Worm (Caenorhabditis elegans) whole organism, young adult: Measurements from ENCODE around the gene ZK546.2.
"Not testable (repeated sequence)": the region's sequence is repeated elsewhere in the genome, so short reads cannot be mapped to it uniquely, and the experiment has no call there.

Experiments used
- B0019.2 ChIP-seq: fragments of 200-800 bp; sonication (Bioruptor generic); conservative IDR thresholded peaks from 2 replicates; pipeline ENCODE4 v1.3.6; 2022; ENCODE audit warnings: missing genetic modification reagents, missing genetic modification characterization, missing compliant biosample characterization
- F52B5.7 ChIP-seq: sonication (generic microtip); optimal IDR thresholded peaks from 2 replicates; lab custom pipeline; 2016; ENCODE audit warnings: mild to moderate bottlenecking, missing genetic modification characterization, missing compliant biosample characterization
- F55B11.4 ChIP-seq: sonication (generic microtip); optimal IDR thresholded peaks from 2 replicates; lab custom pipeline; 2016; ENCODE audit warnings: missing compliant biosample characterization, missing genetic modification characterization, borderline replicate concordance; ENCODE audit not compliant: insufficient read depth
- F57A8.1 ChIP-seq: fragments of 200-800 bp; sonication (Bioruptor generic); optimal IDR thresholded peaks from 2 replicates; lab custom pipeline; 2018; ENCODE audit warnings: mild to moderate bottlenecking, missing genetic modification characterization, moderate library complexity, missing compliant biosample characterization
- F57C9.4 ChIP-seq: sonication (generic microtip); optimal IDR thresholded peaks from 2 replicates; lab custom pipeline; 2017; ENCODE audit warnings: mild to moderate bottlenecking, missing genetic modification characterization, missing compliant biosample characterization
- K12H6.12 ChIP-seq: fragments of 200-800 bp; sonication (Bioruptor generic); optimal IDR thresholded peaks from 2 replicates; lab custom pipeline; 2018; ENCODE audit warnings: mild to moderate bottlenecking, missing genetic modification characterization, missing compliant biosample characterization
- T26A5.8 ChIP-seq: sonication (generic microtip); optimal IDR thresholded peaks from 2 replicates; lab custom pipeline; 2016; ENCODE audit warnings: missing genetic modification characterization, missing compliant biosample characterization
- Y53F4B.3 ChIP-seq: fragments of 200-800 bp; sonication (Bioruptor generic); IDR thresholded peaks from 2 replicates; pipeline ENCODE4 v1.3.6; 2022; ENCODE audit warnings: missing genetic modification reagents, missing genetic modification characterization, missing compliant biosample characterization
- Y56A3A.18 ChIP-seq: fragments of 200-800 bp; sonication (Bioruptor generic); IDR thresholded peaks from 2 replicates; pipeline ENCODE4 v1.3.6; 2022; ENCODE audit warnings: missing genetic modification reagents, missing genetic modification characterization, missing compliant biosample characterization
- Y95B8A.8 ChIP-seq: fragments of 200-800 bp; sonication (Bioruptor generic); IDR thresholded peaks from 2 replicates; pipeline ENCODE4 v1.3.6; 2022; ENCODE audit warnings: missing genetic modification reagents, missing genetic modification characterization, missing compliant biosample characterization
- ZK185.1 ChIP-seq: sonication (generic microtip); optimal IDR thresholded peaks from 2 replicates; lab custom pipeline; 2016; ENCODE audit warnings: mild to moderate bottlenecking, missing genetic modification characterization, missing compliant biosample characterization; ENCODE audit not compliant: poor library complexity, severe bottlenecking
- athp-1 ChIP-seq: sonication (generic microtip); optimal IDR thresholded peaks from 2 replicates; lab custom pipeline; 2017; ENCODE audit warnings: mild to moderate bottlenecking, missing genetic modification characterization, missing compliant biosample characterization
- bed-2 ChIP-seq: fragments of 200-800 bp; sonication (Bioruptor generic); IDR thresholded peaks from 2 replicates; pipeline ENCODE4 v1.3.6; 2022; ENCODE audit warnings: missing genetic modification reagents, missing genetic modification characterization, missing compliant biosample characterization
- ceh-100 ChIP-seq: fragments of 200-800 bp; sonication (Bioruptor generic); IDR thresholded peaks from 2 replicates; pipeline ENCODE4 v1.3.6; 2022; ENCODE audit warnings: missing genetic modification reagents, missing genetic modification characterization, missing compliant biosample characterization
- ceh-27 ChIP-seq: fragments of 200-800 bp; sonication (Bioruptor generic); optimal IDR thresholded peaks from 2 replicates; lab custom pipeline; 2018; ENCODE audit warnings: mild to moderate bottlenecking, missing genetic modification characterization, moderate library complexity, missing compliant biosample characterization
- egl-18 ChIP-seq: fragments of 200-800 bp; sonication (Bioruptor generic); IDR thresholded peaks from 2 replicates; pipeline ENCODE4 v1.3.6; 2022; ENCODE audit warnings: missing genetic modification reagents, missing genetic modification characterization, missing compliant biosample characterization
- egl-44 ChIP-seq: fragments of 200-800 bp; sonication (Bioruptor generic); IDR thresholded peaks from 2 replicates; pipeline ENCODE4 v1.3.6; 2022; ENCODE audit warnings: missing genetic modification reagents, missing genetic modification characterization, missing compliant biosample characterization
- hlh-12 ChIP-seq: sonication (generic microtip); optimal IDR thresholded peaks from 2 replicates; lab custom pipeline; 2016; ENCODE audit warnings: missing genetic modification characterization, missing compliant biosample characterization
- hlh-26 ChIP-seq: fragments of 200-800 bp; sonication (Bioruptor generic); conservative IDR thresholded peaks from 2 replicates; pipeline ENCODE4 v1.3.6; 2022; ENCODE audit warnings: missing genetic modification reagents, missing genetic modification characterization, missing compliant biosample characterization
- hmg-20 ChIP-seq: fragments of 200-800 bp; sonication (Bioruptor generic); IDR thresholded peaks from 2 replicates; pipeline ENCODE4 v1.3.6; 2022; ENCODE audit warnings: missing genetic modification reagents, missing genetic modification characterization, missing compliant biosample characterization
- let-526 ChIP-seq: fragments of 200-800 bp; sonication (Bioruptor generic); IDR thresholded peaks from 2 replicates; pipeline ENCODE4 v1.3.6; 2022; ENCODE audit warnings: missing genetic modification reagents, missing genetic modification characterization, missing compliant biosample characterization
- let-607 ChIP-seq, 2 experiments: fragments of 200-800 bp in 1 of 2; sonication (Bioruptor generic) in 1 of 2; sonication (generic microtip) in 1 of 2; optimal IDR thresholded peaks; 2 replicates each; lab custom pipeline; 2016 to 2018; ENCODE audit warnings: mild to moderate bottlenecking in 2 of 2, missing compliant biosample characterization in 2 of 2, missing genetic modification characterization in 2 of 2, moderate library complexity in 2 of 2, missing genotype in 1 of 2
- lin-54 ChIP-seq: fragments of 200-800 bp; sonication (Bioruptor generic); optimal IDR thresholded peaks from 2 replicates; lab custom pipeline; 2018; ENCODE audit warnings: mild to moderate bottlenecking, missing genetic modification characterization, missing compliant biosample characterization
- lsl-1 ChIP-seq: fragments of 200-800 bp; sonication (Bioruptor generic); optimal IDR thresholded peaks from 2 replicates; lab custom pipeline; 2018; ENCODE audit warnings: mild to moderate bottlenecking, missing genetic modification characterization, moderate library complexity, missing compliant biosample characterization
- madf-6 ChIP-seq: fragments of 200-800 bp; sonication (Bioruptor generic); IDR thresholded peaks from 2 replicates; pipeline ENCODE4 v1.3.6; 2022; ENCODE audit warnings: missing genetic modification reagents, missing genetic modification characterization, missing compliant biosample characterization
- mcd-1 ChIP-seq: fragments of 200-800 bp; sonication (Bioruptor generic); IDR thresholded peaks from 2 replicates; pipeline ENCODE4 v1.3.6; 2022; ENCODE audit warnings: missing genetic modification reagents, missing genetic modification characterization, missing compliant biosample characterization
- mes-4 ChIP-seq: sonication (generic microtip); optimal IDR thresholded peaks from 2 replicates; lab custom pipeline; 2016; ENCODE audit warnings: missing genotype, missing genetic modification characterization, missing compliant biosample characterization
- nhr-80 ChIP-seq: sonication (generic microtip); optimal IDR thresholded peaks from 2 replicates; lab custom pipeline; 2016; ENCODE audit warnings: missing genetic modification characterization, missing compliant biosample characterization
- rec-8 ChIP-seq, 2 experiments: sonication (generic microtip); optimal IDR thresholded peaks; 2 replicates each; lab custom pipeline; 2016; ENCODE audit warnings: mild to moderate bottlenecking in 2 of 2, missing genetic modification characterization in 2 of 2, missing genetic modification reagents in 2 of 2, missing genotype in 2 of 2, missing biosample characterization in 1 of 2, missing compliant biosample characterization in 1 of 2, moderate library complexity in 1 of 2
- repo-1 ChIP-seq: sonication (generic microtip); optimal IDR thresholded peaks from 2 replicates; lab custom pipeline; 2017; ENCODE audit warnings: mild to moderate bottlenecking, missing genetic modification characterization, missing compliant biosample characterization
- somi-1 ChIP-seq: fragments of 200-800 bp; sonication (Bioruptor generic); optimal IDR thresholded peaks from 2 replicates; lab custom pipeline; 2018; ENCODE audit warnings: mild to moderate bottlenecking, missing genetic modification characterization, missing compliant biosample characterization
- sptf-2 ChIP-seq: fragments of 200-800 bp; sonication (Bioruptor generic); optimal IDR thresholded peaks from 2 replicates; lab custom pipeline; 2018; ENCODE audit warnings: mild to moderate bottlenecking, missing genetic modification characterization, missing compliant biosample characterization
- tbp1 ChIP-seq: fragments of 200-800 bp; sonication (Bioruptor generic); optimal IDR thresholded peaks from 2 replicates; lab custom pipeline; 2018; ENCODE audit warnings: mild to moderate bottlenecking, missing genetic modification characterization, missing compliant biosample characterization
- xnd-1 ChIP-seq: sonication (generic microtip); optimal IDR thresholded peaks from 2 replicates; lab custom pipeline; 2016; ENCODE audit warnings: missing genotype, missing genetic modification reagents, missing genetic modification characterization, missing compliant biosample characterization
- zfh-2 ChIP-seq: fragments of 200-800 bp; sonication (Bioruptor generic); conservative IDR thresholded peaks from 2 replicates; pipeline ENCODE4 v1.3.6; 2022; ENCODE audit warnings: missing genetic modification reagents, missing genetic modification characterization, missing compliant biosample characterization
- ztf-18 ChIP-seq: sonication (generic microtip); optimal IDR thresholded peaks from 2 replicates; lab custom pipeline; 2016; ENCODE audit warnings: missing genotype, mild to moderate bottlenecking, missing genetic modification characterization, missing compliant biosample characterization
- ztf-22 ChIP-seq: fragments of 200-800 bp; sonication (Bioruptor generic); optimal IDR thresholded peaks from 2 replicates; lab custom pipeline; 2018; ENCODE audit warnings: mild to moderate bottlenecking, missing genetic modification characterization, moderate library complexity, missing compliant biosample characterization
- ztf-25 ChIP-seq: fragments of 200-800 bp; sonication (Bioruptor generic); IDR thresholded peaks from 2 replicates; pipeline ENCODE4 v1.3.6; 2022; ENCODE audit warnings: missing genetic modification reagents, missing genetic modification characterization, missing compliant biosample characterization
- ztf-26 ChIP-seq: sonication (generic microtip); optimal IDR thresholded peaks from 2 replicates; lab custom pipeline; 2017; ENCODE audit warnings: missing genetic modification characterization, missing compliant biosample characterization
- ztf-28 ChIP-seq: fragments of 200-800 bp; sonication (Bioruptor generic); IDR thresholded peaks from 2 replicates; pipeline ENCODE4 v1.3.6; 2022; ENCODE audit warnings: missing genetic modification reagents, missing genetic modification characterization, missing compliant biosample characterization

The ZK546.2 gene

ce11 chrII:4902035-4902434 lies 43.8 kb upstream of the ZK546.2 start, which contains the start of gene R05F9.9 (continued):
- TF ChIP-seq lsl-1 (peak; percentile 25), let-607 (tag; optimal IDR thresholded peaks at IDR 0.05; lab: Kevin White, UChicago) (no peak), ztf-22 (GFP tag; lab: Kevin White, UChicago) (no peak), repo-1 (tag; lab: Kevin White, UChicago) (peak; percentile 56), K12H6.12 (tag; lab: Kevin White, UChicago) (no peak), ztf-28 (GFP tag; lab: Robert Waterston, UW) (no peak), rec-8 (tag; optimal IDR thresholded peaks at IDR 0.05; lab: Kevin White, UChicago) (no peak), mes-4 (tag; lab: Kevin White, UChicago) (no peak), hlh-26 (GFP tag; lab: Robert Waterston, UW) (no peak), T26A5.8 (tag; lab: Kevin White, UChicago) (no peak), B0019.2 (GFP tag; lab: Robert Waterston, UW) (no peak), ceh-27 (GFP tag; lab: Kevin White, UChicago) (no peak), F57A8.1 (GFP tag; lab: Kevin White, UChicago) (no peak), ZK185.1 (tag; lab: Kevin White, UChicago) (peak; percentile 37), hlh-12 (tag; lab: Kevin White, UChicago) (no peak), nhr-80 (peak; percentile 17), egl-44 (no peak), ztf-25 (GFP tag; lab: Robert Waterston, UW) (no peak), ztf-18 (tag; lab: Kevin White, UChicago) (no peak), athp-1 (tag; lab: Kevin White, UChicago) (no peak), sptf-2 (GFP tag; lab: Kevin White, UChicago) (no peak), ceh-100 (GFP tag; lab: Robert Waterston, UW) (no peak), hmg-20 (GFP tag; lab: Robert Waterston, UW) (no peak), lin-54 (peak; percentile 59), Y53F4B.3 (no peak), zfh-2 (GFP tag; lab: Robert Waterston, UW) (no peak), bed-2 (GFP tag; lab: Robert Waterston, UW) (no peak), mcd-1 (peak; percentile 52; the same call in 1 of the 2 replicates), F52B5.7 (tag; lab: Kevin White, UChicago) (no peak), ztf-26 (tag; lab: Kevin White, UChicago) (peak; percentile 37), madf-6 (GFP tag; lab: Robert Waterston, UW) (peak; percentile 51), Y95B8A.8 (GFP tag; lab: Robert Waterston, UW) (peak; percentile 62; the same call in 1 of the 2 replicates), egl-18 (GFP tag; lab: Robert Waterston, UW) (no peak), xnd-1 (no peak), somi-1 (GFP tag; lab: Kevin White, UChicago) (no peak), tbp1 (GFP tag; lab: Kevin White, UChicago) (peak; percentile 43), F57C9.4 (tag; lab: Kevin White, UChicago) (no peak), F55B11.4 (tag; lab: Kevin White, UChicago) (no peak)

DNA sequence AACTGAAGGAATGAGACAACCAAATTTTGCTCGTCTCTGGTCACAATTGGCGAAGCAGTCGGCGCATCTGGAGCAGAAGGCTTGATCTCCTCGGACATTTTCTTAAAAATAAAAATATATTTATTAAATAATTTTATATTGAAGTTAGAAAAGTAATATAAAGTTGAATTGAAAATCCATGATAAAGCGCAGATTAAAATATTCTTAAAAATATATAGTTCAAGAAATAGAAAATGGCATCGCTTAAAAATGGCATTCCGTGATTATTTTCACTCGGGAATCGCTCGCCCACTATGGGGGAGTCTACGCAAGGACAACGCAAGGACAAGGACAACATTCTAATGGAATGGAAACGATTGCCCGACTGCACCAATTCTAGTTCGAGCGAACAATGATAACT lies 42.1 kb upstream of the ZK546.2 start, which contains the start of gene sgt-1:
Gene sgt-1, minus strand, starts transcription at position 101 of the 400 bp plus-strand sequence.
- TF ChIP-seq athp-1 (tag; lab: Kevin White, UChicago); let-526 (GFP tag; lab: Robert Waterston, UW); Y56A3A.18 (GFP tag; lab: Robert Waterston, UW): not testable (repeated sequence)
- TF ChIP-seq, all 124 proteins: peak for 0; not testable (repeated sequence) for 124
